Worm (Caenorhabditis elegans): Measurements from ENCODE around the gene Y59H11AR.10.

The Y59H11AR.10 gene

DNA sequence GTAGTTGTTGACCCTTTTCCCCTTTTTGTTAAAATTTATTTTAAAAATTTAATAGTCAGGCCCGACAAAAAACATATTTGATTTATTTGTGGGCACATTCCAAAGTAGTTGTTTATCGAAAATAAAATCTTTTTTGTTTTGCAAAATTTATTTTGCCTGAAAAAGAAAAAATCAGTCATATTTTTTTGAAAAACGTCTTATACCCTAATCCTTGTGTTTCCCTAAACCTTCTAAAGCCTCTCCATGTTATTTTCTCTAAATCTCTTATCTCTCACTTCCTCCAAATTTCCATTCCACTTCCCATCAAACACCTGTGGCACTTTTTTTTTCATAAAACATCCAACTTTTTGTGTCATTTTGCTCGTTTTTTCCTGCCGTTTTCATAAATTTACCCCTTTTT is 5.2 kb downstream of the Y59H11AR.10 start:
- TF ChIP-seq him-1 (tag; optimal IDR thresholded peaks at IDR 0.05) = no peak
- no peak for TF ChIP-seq dao-5 (tag; optimal IDR thresholded peaks at IDR 0.05)
- TF ChIP-seq W03F9.2 (tag; optimal IDR thresholded peaks at IDR 0.05) = no peak

DNA sequence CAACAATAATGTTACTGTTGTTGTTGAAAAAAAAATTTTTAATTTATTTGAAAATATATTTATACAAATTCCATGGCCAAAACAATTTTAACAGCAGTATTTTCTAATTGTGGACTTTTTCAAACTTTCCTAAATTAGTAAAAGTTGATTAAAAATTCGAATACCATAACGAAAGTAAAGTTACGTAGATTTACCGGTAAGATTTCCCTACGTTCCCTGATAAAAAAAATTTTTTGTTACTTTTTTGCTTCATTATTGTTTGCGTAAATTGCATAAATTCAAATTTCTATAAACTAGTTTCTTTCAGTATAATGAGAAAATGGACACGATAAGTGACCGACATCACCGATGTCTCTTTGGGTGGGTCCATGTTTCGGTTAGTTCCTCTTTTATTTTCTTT is 6.0 kb downstream of the Y59H11AR.10 start, which contains the start of gene F42A9.6:
TSS of gene F42A9.6 (plus strand) at position 301 of the 400 bp plus-strand sequence.
- TF ChIP-seq dao-5 (tag; optimal IDR thresholded peaks at IDR 0.05) (no peak), him-1 (tag; optimal IDR thresholded peaks at IDR 0.05) (no peak), W03F9.2 (tag; optimal IDR thresholded peaks at IDR 0.05) (no peak)

DNA sequence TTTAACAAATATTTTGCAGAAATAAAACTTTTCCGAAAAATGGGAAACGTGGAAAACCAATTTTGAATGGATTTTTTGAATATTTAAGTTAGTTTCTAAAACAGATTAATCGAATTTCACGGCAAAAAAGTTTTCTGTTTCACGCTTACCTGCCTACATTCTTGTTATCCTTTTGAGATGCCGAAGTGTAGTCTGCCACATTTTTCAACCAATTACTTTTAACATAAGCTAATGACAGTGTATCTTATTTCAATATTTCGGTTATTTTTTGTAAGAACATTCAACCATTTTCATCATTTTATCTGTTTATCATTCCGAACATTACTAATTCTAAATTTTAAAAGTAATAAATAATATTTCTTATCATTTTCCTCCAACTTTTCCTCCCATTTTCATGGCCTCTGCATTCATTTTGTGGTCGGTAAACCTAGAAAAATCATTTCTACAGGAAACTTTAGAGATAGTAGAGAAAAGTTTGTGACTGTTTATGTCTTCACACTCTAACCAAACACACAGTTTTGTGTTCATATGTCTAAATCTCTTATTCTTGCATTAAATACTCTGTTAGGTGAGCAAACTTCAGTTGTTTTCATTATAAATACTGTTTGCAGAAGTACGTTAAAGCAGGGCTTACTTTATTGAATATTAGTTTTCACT is 9.0 kb downstream of the Y59H11AR.10 start, which contains the start of the genes F42A9.17 and cyp-33E2:
TSS of gene F42A9.17 (minus strand) at position 51 of the 657 bp plus-strand sequence.
TSS of gene cyp-33E2 (plus strand) at position 449 of the 657 bp plus-strand sequence.
- no peak for TF ChIP-seq him-1 (tag; optimal IDR thresholded peaks at IDR 0.05)
- peak; percentile 28 for TF ChIP-seq W03F9.2 (tag; optimal IDR thresholded peaks at IDR 0.05)
- TF ChIP-seq dao-5 (tag; optimal IDR thresholded peaks at IDR 0.05) = no peak

DNA sequence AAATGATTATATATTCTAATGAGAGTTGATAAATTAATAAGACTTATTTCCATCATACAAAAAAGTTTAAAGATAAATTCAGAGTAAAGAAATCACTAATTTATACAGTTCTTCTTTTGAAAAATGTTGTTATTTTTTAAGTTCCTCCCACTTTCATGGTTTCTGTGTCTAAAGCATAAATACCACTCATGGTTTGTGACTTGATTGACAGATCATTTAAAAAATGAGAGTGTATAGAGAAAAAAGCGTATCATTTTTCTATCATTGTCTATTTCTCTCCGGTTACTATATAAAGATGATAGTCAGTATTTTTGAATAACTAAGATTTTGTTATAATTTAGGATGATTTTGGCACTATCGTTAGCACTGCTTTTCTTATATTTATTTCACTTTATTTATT is 11.7 kb downstream of the Y59H11AR.10 start, which contains the start of gene cyp-33E3:
TSS of gene cyp-33E3 (plus strand) at position 316 of the 400 bp plus-strand sequence.
- TF ChIP-seq W03F9.2 (tag; optimal IDR thresholded peaks at IDR 0.05) = no peak
- no peak for TF ChIP-seq dao-5 (tag; optimal IDR thresholded peaks at IDR 0.05)
- TF ChIP-seq him-1 (tag; optimal IDR thresholded peaks at IDR 0.05) = no peak

DNA sequence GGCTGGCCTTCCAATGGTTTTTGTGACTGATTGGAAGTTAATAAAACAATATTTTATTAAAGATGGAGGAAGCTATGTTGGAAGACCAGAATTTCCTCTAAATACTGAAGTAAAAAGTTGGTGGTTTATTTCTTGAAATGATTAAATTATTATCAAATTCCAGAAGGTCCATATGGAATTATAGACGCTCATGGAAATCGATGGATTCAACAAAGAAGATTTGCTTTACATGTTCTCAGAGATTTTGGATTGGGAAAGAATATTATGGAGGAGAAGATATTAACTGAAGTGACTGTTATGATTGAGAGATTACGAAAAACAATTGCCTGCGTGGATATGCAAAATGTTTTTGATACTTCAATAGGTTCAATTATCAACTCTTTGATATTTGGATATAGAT is 12.3 kb downstream of the Y59H11AR.10 start:
- TF ChIP-seq W03F9.2 (tag; optimal IDR thresholded peaks at IDR 0.05) = no peak
- no peak for TF ChIP-seq him-1 (tag; optimal IDR thresholded peaks at IDR 0.05)
- TF ChIP-seq dao-5 (tag; optimal IDR thresholded peaks at IDR 0.05) = no peak

DNA sequence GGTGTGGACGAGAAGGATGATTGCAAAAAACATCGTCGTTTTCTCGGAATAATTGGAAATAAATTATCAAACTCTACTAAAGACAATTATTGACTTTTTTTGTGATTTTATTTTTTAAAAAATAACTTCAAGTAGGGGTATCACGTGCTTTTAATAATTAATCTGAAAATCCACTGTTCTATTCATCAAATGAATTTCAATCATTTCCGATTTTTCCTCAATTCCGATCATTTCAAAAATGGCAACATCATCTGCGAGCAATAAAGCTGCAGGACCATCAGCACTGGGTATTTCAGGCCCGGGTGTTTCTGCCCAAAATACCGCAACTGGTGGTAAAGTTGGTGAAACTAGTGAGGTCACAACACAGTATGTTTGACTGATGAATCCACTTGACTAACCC is 14.1 kb downstream of the Y59H11AR.10 start, which contains the start of the genes F42A9.7 and F42A9.3:
TSS of gene F42A9.7 (minus strand) at position 101 of the 400 bp plus-strand sequence.
TSS of gene F42A9.3 (plus strand) at position 214 of the 400 bp plus-strand sequence.
- TF ChIP-seq W03F9.2 (tag; optimal IDR thresholded peaks at IDR 0.05) = no peak
- TF ChIP-seq dao-5 (tag; optimal IDR thresholded peaks at IDR 0.05) = no peak
- no peak for TF ChIP-seq him-1 (tag; optimal IDR thresholded peaks at IDR 0.05)

DNA sequence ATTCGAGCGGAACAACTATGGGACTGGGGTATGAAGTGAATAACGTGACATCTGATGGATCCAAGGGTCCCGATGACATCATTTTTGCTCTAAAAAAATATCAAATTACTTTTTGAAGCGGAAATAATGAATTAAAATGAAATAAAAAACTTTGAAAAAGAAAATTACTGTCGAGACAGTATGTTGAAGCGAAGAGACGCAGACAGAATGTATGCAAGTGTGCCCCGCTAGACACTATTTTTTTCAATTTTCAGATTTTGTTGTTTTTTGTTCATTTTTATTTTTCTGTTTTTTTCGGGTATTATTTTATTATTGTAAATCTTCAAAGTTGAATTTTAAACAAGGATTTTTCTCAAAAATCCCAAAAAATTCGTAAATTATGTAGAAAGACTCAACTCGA is 15.7 kb downstream of the Y59H11AR.10 start, which contains the start of gene F42A9.8:
TSS of gene F42A9.8 (minus strand) at position 88 of the 400 bp plus-strand sequence.
- TF ChIP-seq dao-5 (tag; optimal IDR thresholded peaks at IDR 0.05) (no peak), W03F9.2 (tag; optimal IDR thresholded peaks at IDR 0.05) (peak; percentile 20)

DNA sequence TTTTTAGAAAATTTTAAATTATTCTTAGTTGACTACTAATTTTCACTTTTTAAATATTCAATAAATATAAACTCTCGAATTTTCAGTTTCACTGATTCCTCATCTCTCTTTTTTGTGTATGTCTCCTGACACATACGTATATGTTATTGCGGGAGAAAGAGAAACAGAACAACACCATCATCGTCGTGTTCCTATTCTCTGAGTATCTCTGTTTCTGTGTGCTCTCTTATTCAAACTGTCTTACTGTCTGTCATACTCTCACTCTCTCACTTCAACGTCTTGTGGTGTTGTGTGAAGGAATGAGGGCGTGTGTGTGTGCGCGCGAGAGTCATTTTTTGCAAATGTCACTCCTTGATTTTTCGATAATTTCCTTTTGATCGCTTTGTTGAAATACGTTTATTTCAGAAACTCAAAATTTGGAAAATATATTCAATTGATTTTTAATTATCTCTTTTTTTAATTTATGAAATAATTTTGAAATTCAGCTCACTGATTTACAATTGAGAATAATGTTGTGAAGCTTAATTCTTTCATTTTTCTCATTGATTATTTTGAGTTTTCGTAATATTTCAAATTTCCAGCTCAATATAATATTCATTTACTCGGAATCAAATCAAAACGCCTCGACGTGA is 17.2 kb downstream of the Y59H11AR.10 start, which contains the start of gene lin-49:
TSS of gene lin-49 (plus strand) at position 582 of the 632 bp plus-strand sequence.
- TF ChIP-seq dao-5 (tag; optimal IDR thresholded peaks at IDR 0.05) (no peak), W03F9.2 (tag; optimal IDR thresholded peaks at IDR 0.05) (peak; percentile 61), him-1 (tag; optimal IDR thresholded peaks at IDR 0.05) (no peak)

DNA sequence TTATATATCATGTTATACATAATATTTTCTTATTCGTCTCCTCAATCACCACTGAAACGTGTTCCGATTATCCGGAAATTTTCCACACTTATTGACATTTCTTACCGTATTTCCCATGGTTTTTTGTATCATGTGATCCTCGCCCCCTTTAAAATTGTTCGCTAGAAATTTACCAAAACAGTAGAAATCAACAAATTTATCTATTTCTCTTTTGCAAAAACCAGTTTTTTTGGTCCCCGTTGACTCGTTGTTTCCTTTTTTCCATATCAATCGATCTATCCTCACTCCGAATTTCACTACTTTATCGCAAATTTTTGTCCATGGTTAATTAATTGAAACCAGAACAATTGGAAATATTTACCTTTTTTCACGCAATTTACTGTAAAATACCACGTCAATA is 22.8 kb downstream of the Y59H11AR.10 start:
- TF ChIP-seq him-1 (tag; optimal IDR thresholded peaks at IDR 0.05) (no peak), W03F9.2 (tag; optimal IDR thresholded peaks at IDR 0.05) (no peak), dao-5 (tag; optimal IDR thresholded peaks at IDR 0.05) (no peak)

DNA sequence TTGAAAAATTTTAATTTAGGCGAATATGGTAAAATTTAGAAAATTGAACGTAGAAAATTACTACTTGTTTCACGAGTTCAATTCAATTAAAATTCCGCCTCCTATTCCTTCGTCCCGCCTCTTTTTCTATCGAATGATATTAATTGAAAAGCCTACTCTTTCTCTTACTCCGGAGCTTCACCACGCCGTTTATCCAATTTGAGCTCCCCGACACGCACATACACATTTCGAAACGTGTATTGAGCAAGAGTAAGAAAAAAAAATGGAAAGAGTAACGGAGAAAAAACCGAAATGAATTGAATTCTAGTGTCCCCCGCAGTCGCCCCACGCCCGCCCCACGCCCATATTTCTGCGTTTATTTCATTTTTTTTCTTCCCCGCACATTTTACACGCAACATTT is 23.3 kb downstream of the Y59H11AR.10 start:
- TF ChIP-seq W03F9.2 (tag; optimal IDR thresholded peaks at IDR 0.05) = no peak

DNA sequence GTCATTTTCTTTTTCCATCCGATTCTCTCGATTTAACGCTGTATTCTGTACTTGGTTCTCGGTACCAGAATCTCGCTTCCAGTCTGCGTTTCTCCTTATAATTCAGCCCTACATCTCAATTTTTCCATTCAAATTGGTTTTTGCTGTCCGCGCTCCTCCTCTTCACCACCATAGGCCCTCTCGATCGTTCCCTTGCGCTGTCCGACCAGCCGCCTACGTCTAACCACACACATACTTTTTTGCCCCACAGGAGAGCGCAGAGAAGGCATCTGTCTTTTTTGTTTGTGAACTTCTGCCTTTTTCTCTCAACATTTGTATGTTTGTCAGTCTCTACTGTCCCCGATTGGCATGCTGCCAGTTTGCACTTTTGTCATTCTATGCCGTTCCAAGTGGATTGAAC is 24.4 kb downstream of the Y59H11AR.10 start, which contains the start of gene F42A9.11:
TSS of gene F42A9.11 (plus strand) at position 310 of the 400 bp plus-strand sequence.
- TF ChIP-seq him-1 (tag; optimal IDR thresholded peaks at IDR 0.05) = no peak
- no peak for TF ChIP-seq W03F9.2 (tag; optimal IDR thresholded peaks at IDR 0.05)
- TF ChIP-seq dao-5 (tag; optimal IDR thresholded peaks at IDR 0.05) = no peak

DNA sequence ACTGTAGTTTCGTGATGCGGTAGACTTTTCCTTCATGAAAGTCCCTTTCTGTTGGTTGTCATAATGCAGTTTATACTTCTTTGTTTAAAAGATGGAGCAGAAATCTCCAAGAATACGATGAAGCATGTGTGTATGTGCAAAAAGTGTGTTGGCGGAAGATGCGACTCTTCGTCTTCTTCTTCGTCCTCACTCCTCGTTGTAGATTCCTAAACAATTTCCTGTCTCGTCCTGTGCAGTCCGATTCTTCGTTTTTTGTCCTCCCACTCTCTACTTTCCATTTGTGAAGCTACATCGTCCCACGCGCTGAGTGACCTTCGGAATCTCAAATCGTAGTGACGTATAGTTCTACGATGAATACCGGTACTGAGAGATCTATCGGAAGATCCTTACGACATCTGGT is 25.3 kb downstream of the Y59H11AR.10 start:
- no peak for TF ChIP-seq him-1 (tag; optimal IDR thresholded peaks at IDR 0.05)
- TF ChIP-seq dao-5 (tag; optimal IDR thresholded peaks at IDR 0.05) = no peak

DNA sequence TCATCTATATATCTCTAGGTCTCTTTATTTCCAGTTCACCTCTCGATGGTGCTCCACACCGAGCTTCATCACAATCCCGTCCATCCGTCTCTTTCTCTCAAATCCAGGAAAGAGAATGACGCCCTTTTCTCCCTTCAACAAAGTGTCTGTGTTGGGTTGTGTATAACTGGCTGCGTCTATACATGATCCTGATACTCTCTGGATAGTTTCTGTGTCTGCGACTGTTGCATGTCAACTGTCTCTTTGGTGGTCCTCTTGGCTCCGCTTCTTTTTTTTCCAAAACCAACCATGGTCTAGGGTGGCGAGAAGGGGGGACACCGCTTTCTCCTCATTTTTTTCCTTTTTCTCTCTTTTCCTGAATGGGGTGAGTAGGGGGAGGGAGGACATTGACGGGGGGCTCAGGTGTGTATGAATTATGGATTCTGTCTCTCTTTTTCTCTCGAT is 26.7 kb downstream of the Y59H11AR.10 start:
- TF ChIP-seq him-1 (tag; optimal IDR thresholded peaks at IDR 0.05) (peak; percentile 67), W03F9.2 (tag; optimal IDR thresholded peaks at IDR 0.05) (no peak)

DNA sequence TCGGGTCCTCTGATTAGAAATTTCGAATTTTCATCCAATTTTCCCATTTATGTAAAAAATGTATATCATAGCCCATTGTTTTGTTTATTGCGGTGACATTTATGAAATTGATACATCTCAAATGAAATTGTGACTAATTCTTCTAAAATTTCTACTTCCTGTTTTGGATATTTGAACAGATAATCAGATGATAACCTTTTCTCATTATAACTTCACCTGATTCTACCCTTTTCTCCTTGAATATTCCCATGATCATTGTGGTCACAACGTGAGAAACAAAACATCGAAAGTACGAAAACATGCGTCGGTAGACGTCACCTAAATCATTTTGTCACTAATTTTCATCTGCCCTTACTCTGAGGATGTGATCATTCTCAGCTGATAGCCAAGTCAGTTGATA is 27.3 kb downstream of the Y59H11AR.10 start:
- TF ChIP-seq W03F9.2 (tag; optimal IDR thresholded peaks at IDR 0.05) = no peak
- no peak for TF ChIP-seq him-1 (tag; optimal IDR thresholded peaks at IDR 0.05)
- TF ChIP-seq dao-5 (tag; optimal IDR thresholded peaks at IDR 0.05) = no peak

Data from whole organism, L4/young adult.